Fruit fly (Drosophila melanogaster) whole organism, pupa: ENCODE data around the gene Nha1.

Experiments
- CG10348 ChIP-seq: fragments of 200-800 bp; sonication (Bioruptor generic); IDR thresholded peaks from 2 replicates; pipeline ENCODE4 v1.3.6; 2022; ENCODE audit warnings: missing biosample characterization, missing genetic modification characterization
- CG12605 ChIP-seq: fragments of 200-800 bp; sonication (Bioruptor generic); IDR thresholded peaks from 2 replicates; pipeline ENCODE4 v1.3.6; 2022; ENCODE audit warnings: missing biosample characterization, missing genetic modification characterization
- CG13204 ChIP-seq: fragments of 200-800 bp; sonication (Bioruptor generic); optimal IDR thresholded peaks from 2 replicates; lab custom pipeline; 2018; ENCODE audit warnings: missing biosample characterization, mild to moderate bottlenecking, missing genetic modification characterization, moderate library complexity
- CG14655 ChIP-seq: fragments of 200-800 bp; sonication (Bioruptor generic); optimal IDR thresholded peaks from 3 replicates; lab custom pipeline; 2017; ENCODE audit warnings: mild to moderate bottlenecking, missing biosample characterization, missing genetic modification reagents, missing genetic modification characterization
- CG15710 ChIP-seq: fragments of 200-800 bp; sonication (Bioruptor generic); optimal IDR thresholded peaks from 2 replicates; lab custom pipeline; 2018; ENCODE audit warnings: missing biosample characterization, mild to moderate bottlenecking, missing genetic modification characterization, moderate library complexity
- CG17806 ChIP-seq: fragments of 200-800 bp; sonication (Bioruptor generic); optimal IDR thresholded peaks from 2 replicates; lab custom pipeline; 2018; ENCODE audit warnings: missing biosample characterization, mild to moderate bottlenecking, missing genetic modification characterization, moderate library complexity
- CG32121 ChIP-seq: fragments of 200-800 bp; sonication (Bioruptor generic); IDR thresholded peaks from 2 replicates; pipeline ENCODE4 v1.3.6; 2022; ENCODE audit warnings: missing biosample characterization, missing genetic modification characterization
- CG34367 ChIP-seq: fragments of 200-800 bp; sonication (Bioruptor generic); optimal IDR thresholded peaks from 2 replicates; lab custom pipeline; 2018; ENCODE audit warnings: missing biosample characterization, mild to moderate bottlenecking, missing genetic modification characterization
- CG4496 ChIP-seq: fragments of 200-800 bp; sonication (Bioruptor generic); IDR thresholded peaks from 3 replicates; pipeline ENCODE4 v1.3.6; 2022; ENCODE audit warnings: missing biosample characterization, missing genetic modification characterization
- CG8159 ChIP-seq: fragments of 200-800 bp; sonication (Bioruptor generic); optimal IDR thresholded peaks from 3 replicates; lab custom pipeline; 2018; ENCODE audit warnings: missing biosample characterization, mild to moderate bottlenecking, missing genetic modification characterization, moderate library complexity
- CG8301 ChIP-seq: fragments of 200-800 bp; sonication (Bioruptor generic); optimal IDR thresholded peaks from 2 replicates; lab custom pipeline; 2018; ENCODE audit warnings: missing biosample characterization, mild to moderate bottlenecking, missing genetic modification characterization
- CG9948 ChIP-seq: fragments of 200-800 bp; sonication (Bioruptor generic); optimal IDR thresholded peaks from 2 replicates; lab custom pipeline; 2018; ENCODE audit warnings: missing biosample characterization, mild to moderate bottlenecking, missing genetic modification characterization, moderate library complexity
- D1 ChIP-seq: fragments of 200-800 bp; sonication (Bioruptor generic); optimal IDR thresholded peaks from 2 replicates; lab custom pipeline; 2018; ENCODE audit warnings: missing biosample characterization, mild to moderate bottlenecking, missing genetic modification characterization, moderate library complexity
- EcR ChIP-seq: fragments of 200-800 bp; sonication (Bioruptor generic); optimal IDR thresholded peaks from 3 replicates; lab custom pipeline; 2019; ENCODE audit warnings: missing biosample characterization, missing genetic modification characterization, mild to moderate bottlenecking, moderate library complexity, missing genetic modification reagents
- Ets98B ChIP-seq: fragments of 200-800 bp; sonication (Bioruptor generic); IDR thresholded peaks from 2 replicates; pipeline ENCODE4 v1.3.6; 2022; ENCODE audit warnings: missing biosample characterization, missing genetic modification characterization
- Pif1A ChIP-seq: fragments of 200-800 bp; sonication (Bioruptor generic); optimal IDR thresholded peaks from 3 replicates; lab custom pipeline; 2016; ENCODE audit warnings: missing biosample characterization, missing genetic modification characterization
- Pif1B ChIP-seq: fragments of 200-800 bp; sonication (Bioruptor generic); optimal IDR thresholded peaks from 3 replicates; lab custom pipeline; 2016; ENCODE audit warnings: missing biosample characterization, missing genetic modification characterization
- Snoo ChIP-seq: fragments of 200-800 bp; sonication (Bioruptor generic); optimal IDR thresholded peaks from 3 replicates; lab custom pipeline; 2017; ENCODE audit warnings: missing biosample characterization, mild to moderate bottlenecking, missing genetic modification characterization, inconsistent platforms
- fd96Ca ChIP-seq: fragments of 200-800 bp; sonication (Bioruptor generic); IDR thresholded peaks from 3 replicates; pipeline ENCODE4 v1.3.6; 2022; ENCODE audit warnings: missing biosample characterization, missing genetic modification characterization
- gl ChIP-seq: fragments of 200-800 bp; sonication (Bioruptor generic); optimal IDR thresholded peaks from 2 replicates; lab custom pipeline; 2018; ENCODE audit warnings: missing biosample characterization, mild to moderate bottlenecking, missing genetic modification characterization
- rn ChIP-seq: fragments of 200-800 bp; sonication (Bioruptor generic); IDR thresholded peaks from 2 replicates; pipeline ENCODE4 v1.3.6; 2022; ENCODE audit warnings: missing biosample characterization, missing genetic modification characterization

Gene Nha1

dm6 chr2L:6826298-6826697 lies 43.9 kb downstream of the Nha1 start:
- TF ChIP-seq Ets98B: no peak
- TF ChIP-seq gl (tag; lab: Kevin White, UChicago): no peak
- no peak for TF ChIP-seq CG14655 (GFP tag; lab: Kevin White, UChicago)
- no peak for TF ChIP-seq CG9948
- no peak for TF ChIP-seq Snoo (tag; lab: Kevin White, UChicago)
- TF ChIP-seq Pif1A: no peak
- no peak for TF ChIP-seq CG15710 (tag; lab: Kevin White, UChicago)
- no peak for TF ChIP-seq fd96Ca (GFP tag; lab: Robert Waterston, UW)
- TF ChIP-seq CG17806: no peak
- TF ChIP-seq CG10348 (GFP tag; lab: Robert Waterston, UW): no peak
- no peak for TF ChIP-seq CG12605 (GFP tag; lab: Robert Waterston, UW)
- no peak for TF ChIP-seq CG8159 (tag; lab: Kevin White, UChicago)
- no peak for TF ChIP-seq rn (GFP tag; lab: Robert Waterston, UW)
- TF ChIP-seq CG34367 (tag; lab: Kevin White, UChicago): no peak
- TF ChIP-seq CG32121: no peak
- no peak for TF ChIP-seq CG13204
- no peak for TF ChIP-seq Pif1B (GFP tag; lab: Kevin White, UChicago)
- no peak for TF ChIP-seq D1 (tag; lab: Kevin White, UChicago)
- no peak for TF ChIP-seq EcR
- no peak for TF ChIP-seq CG8301 (tag; lab: Kevin White, UChicago)

DNA sequence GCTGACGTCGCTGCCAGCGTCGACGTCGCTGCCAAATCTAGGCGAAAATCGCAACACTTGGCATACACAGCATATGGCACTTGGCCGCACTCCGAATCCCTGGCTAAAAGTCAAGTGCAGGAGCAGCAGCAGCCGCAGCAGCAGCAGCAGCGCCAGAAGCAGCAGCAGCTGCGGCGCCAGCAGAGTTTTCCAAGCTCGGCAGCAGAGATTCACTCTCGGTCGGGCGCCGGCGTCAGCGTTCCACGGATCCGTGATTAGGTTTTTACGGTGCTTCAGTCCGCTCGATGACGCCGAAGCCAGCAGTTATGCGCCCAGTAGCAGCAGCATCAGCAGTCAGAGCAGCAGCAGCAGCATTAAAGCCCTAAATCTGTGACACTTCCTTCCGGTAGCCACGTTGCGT lies 48.1 kb downstream of the Nha1 start:
- no peak for TF ChIP-seq Snoo (tag; lab: Kevin White, UChicago)
- no peak for TF ChIP-seq gl (tag; lab: Kevin White, UChicago)
- no peak for TF ChIP-seq EcR
- TF ChIP-seq CG8159 (tag; lab: Kevin White, UChicago): no peak

DNA sequence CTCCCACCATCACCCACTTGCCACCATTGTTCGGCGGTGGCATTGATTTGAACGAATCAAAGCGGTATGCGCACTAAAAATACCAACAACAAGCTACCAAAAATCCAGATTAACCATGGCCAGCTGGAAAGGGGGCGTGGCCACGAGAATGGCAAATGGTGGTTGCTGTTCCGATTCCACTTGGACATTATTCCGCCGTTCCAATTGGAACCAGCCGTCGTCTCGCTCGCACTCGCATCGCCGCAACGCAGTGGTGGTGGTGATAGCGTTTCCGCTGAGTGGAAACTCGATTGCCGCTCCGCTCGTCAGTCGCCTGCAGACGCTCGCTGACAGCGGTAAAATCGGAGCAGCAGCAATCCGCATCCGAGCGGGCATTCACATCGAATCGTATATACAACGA lies 48.6 kb downstream of the Nha1 start, which contains the start of gene sens-2:
sens-2 (plus strand) TSS at position 304 of the 400 bp plus-strand sequence.
- TF ChIP-seq CG13204 (peak; percentile 9), CG4496 (GFP tag; lab: Robert Waterston, UW) (peak; percentile 33; the same call in 1 of the 3 replicates), CG17806 (no peak)

DNA sequence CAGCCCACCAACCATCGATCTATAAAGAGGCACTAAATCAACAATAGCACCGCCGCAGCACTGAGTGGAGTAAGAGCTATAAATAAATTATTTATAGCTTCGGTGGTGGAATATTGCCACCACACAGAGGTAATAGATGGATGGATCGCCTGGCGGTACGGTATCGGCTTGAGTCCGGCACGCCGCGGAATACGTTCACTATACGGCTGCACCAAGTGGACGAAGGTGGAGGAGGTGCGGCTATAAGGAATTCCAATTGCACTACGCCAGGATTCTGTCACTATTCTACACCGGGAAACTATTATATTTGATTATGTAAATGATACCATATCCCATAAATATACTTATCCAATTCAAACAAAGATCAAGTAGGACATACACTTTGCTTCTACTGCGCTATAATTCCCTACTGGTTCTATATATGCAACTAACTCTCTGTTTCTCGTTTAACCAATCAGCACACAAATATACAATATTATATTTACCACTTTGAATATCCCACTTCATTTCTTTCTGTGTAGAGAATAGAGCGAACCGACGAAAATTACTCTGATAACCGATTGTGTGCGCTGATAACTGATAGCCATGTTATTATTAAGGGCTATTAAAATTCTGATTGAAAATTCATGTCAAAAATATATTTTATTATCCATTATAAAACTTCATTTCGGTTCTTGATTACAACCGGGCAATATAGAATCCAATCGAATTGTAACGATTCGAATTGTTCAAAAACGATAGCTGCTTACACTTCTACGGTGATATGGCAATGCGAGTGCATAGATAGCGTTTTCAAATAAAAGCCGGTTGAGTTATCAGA lies 50.7 kb downstream of the Nha1 start:
- no peak for TF ChIP-seq CG12605 (GFP tag; lab: Robert Waterston, UW)
- TF ChIP-seq Pif1B (GFP tag; lab: Kevin White, UChicago): no peak
- no peak for TF ChIP-seq CG9948
- no peak for TF ChIP-seq CG14655 (GFP tag; lab: Kevin White, UChicago)
- no peak for TF ChIP-seq CG15710 (tag; lab: Kevin White, UChicago)
- no peak for TF ChIP-seq CG34367 (tag; lab: Kevin White, UChicago)
- no peak for TF ChIP-seq rn (GFP tag; lab: Robert Waterston, UW)
- no peak for TF ChIP-seq fd96Ca (GFP tag; lab: Robert Waterston, UW)
- TF ChIP-seq, all 21 proteins: peak for 0

DNA sequence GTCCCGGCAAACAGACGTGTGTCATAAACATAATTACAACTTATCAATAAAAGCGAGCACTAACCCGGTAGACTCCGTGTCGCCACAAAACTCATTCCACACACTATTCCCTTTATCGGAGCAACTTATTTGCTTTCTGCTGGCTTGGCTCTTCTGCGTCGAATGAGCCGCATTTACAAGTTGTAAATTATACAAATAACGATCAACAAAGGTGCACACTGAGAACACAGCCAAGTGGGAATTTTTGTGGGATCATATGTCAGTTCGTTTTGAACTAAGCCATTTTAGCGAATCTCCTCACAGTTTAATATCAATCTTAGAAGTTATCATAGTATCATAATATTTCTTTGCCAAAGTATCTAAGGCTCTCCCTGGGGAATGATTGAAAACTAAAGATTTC lies 51.8 kb downstream of the Nha1 start:
- TF ChIP-seq EcR (no peak), Ets98B (no peak), CG17806 (no peak), D1 (tag; lab: Kevin White, UChicago) (no peak), CG15710 (tag; lab: Kevin White, UChicago) (no peak), CG32121 (no peak), gl (tag; lab: Kevin White, UChicago) (no peak)

dm6 chr2L:6817493-6817892 lies 52.7 kb downstream of the Nha1 start:
- TF ChIP-seq CG4496 (GFP tag; lab: Robert Waterston, UW): peak; percentile 30; the same call in 1 of the 3 replicates
- no peak for TF ChIP-seq CG15710 (tag; lab: Kevin White, UChicago)
